Fruit fly (Drosophila melanogaster): ENCODE results near the gene CG8475.

The CG8475 gene

DNA sequence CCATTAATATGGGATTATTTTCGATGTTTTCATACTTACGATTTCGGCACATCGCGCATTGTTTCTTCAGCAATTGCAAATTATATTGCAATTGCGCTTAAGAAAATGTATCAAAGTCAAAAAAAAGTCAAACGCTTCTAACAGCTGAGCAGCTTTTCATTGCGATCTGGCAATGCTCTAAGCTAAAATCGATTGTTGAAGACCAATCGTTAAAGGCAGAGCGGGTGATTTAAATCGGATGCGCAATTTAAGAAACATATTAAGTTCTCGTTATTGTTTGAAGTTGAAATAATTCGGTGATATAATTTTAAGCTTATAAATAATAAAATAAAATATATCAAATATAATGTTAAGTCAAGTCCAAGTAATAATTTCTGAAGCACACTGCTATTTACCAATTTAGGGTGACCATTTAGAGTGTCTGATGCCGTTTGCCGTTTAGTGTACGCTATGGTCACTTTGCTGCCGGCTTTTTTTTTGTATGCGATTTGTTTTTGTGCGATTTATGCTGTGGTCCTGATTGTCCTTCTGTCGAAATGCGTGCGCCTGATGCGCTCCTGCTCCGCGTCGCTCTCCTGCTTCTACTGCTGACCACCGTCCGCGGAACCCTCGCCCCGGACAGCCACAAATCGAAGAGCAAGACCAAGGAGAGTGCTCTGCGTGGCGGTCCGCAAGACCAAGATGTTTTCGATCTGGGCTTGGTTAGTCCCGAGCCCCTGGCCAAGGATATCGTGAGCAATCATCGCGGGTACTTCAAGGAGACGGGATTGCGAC, at the start of gene CG8475, which contains the start of gene CG8460:
Gene CG8475 (minus strand): TSS at position 162 of the 774 bp plus-strand sequence.
Gene CG8460 (plus strand): TSS at position 437 of the 774 bp plus-strand sequence.
- no peak for TF ChIP-seq EcR (GFP tag; optimal IDR thresholded peaks at IDR 0.05)
- TF ChIP-seq psq (optimal IDR thresholded peaks at IDR 0.05), result no peak
- TF ChIP-seq CG8478 (optimal IDR thresholded peaks at IDR 0.05), result no peak
- TF ChIP-seq Dll (optimal IDR thresholded peaks at IDR 0.05), result no peak
- no peak for TF ChIP-seq usp (GFP tag; optimal IDR thresholded peaks at IDR 0.05)
- no peak for TF ChIP-seq pan (optimal IDR thresholded peaks at IDR 0.05)

DNA sequence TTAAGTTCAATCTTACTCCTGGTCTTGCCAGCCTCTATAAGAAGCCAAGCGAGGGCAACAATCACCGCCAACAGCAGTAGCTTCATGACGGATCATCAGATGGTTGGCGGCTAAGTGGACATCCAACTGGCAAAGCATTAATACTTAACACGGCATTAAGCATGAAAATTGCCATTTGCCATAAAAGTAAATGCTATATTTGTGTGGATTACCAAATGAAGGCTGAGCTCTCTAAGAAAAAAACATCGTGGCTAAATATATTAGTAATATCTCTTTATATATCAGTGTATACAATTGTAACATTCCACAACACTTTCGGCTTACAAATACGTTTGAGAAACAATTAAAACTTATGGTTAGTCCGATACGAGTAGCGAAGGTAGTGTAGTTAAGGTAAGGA, 47.2 kb upstream of the CG8475 start, which contains the start of gene CG43057:
Gene CG43057 (minus strand): TSS at position 101 of the 400 bp plus-strand sequence.
- TF ChIP-seq usp (GFP tag; optimal IDR thresholded peaks at IDR 0.05) (no peak), psq (optimal IDR thresholded peaks at IDR 0.05) (no peak), CG8478 (optimal IDR thresholded peaks at IDR 0.05) (no peak), EcR (GFP tag; optimal IDR thresholded peaks at IDR 0.05) (no peak), Dll (optimal IDR thresholded peaks at IDR 0.05) (no peak), pan (optimal IDR thresholded peaks at IDR 0.05) (no peak)

DNA sequence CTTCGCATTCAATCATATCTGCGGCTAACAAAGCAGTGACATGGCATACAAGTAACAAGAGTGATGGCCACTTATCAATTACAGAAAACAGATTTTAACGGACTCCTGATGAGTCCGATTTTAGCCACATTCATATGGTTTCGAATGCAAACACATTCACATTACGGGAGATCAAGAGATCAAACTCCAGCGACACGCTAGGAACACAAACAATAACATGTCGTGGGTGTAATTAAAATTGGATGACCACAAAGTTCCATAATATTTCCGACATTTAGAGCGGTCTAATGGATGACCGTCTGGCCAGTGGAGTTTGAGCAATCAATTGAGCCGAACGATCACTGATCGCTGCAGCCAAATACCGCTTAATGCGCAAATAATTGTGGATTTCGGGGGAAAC, 45.5 kb upstream of the CG8475 start, which contains the start of gene CG14277:
Gene CG14277 (plus strand): TSS at position 301 of the 400 bp plus-strand sequence.
- TF ChIP-seq Dll (optimal IDR thresholded peaks at IDR 0.05) (no peak), EcR (GFP tag; optimal IDR thresholded peaks at IDR 0.05) (no peak), pan (optimal IDR thresholded peaks at IDR 0.05) (no peak)

DNA sequence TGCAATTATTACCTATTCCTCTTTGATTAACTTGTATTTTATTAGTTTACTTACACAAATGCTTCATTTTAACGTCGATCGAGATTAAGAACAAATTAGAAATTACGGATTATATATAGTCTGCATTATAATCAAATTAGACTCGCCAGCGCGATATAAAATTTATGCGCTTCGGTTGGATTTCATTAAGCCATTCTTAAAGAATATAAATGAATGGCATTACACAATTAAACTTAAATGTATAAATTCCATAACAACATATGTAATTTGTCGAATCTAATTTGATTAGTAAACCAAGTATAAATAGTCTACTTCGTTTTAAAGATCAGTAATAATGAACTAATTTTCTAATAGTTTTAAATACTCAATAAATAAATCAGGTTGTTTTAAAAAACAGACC, 45.0 kb upstream of the CG8475 start, which contains the start of gene Spn28F:
Gene Spn28F (minus strand): TSS at position 101 of the 400 bp plus-strand sequence.
- no peak for TF ChIP-seq psq (optimal IDR thresholded peaks at IDR 0.05)
- no peak for TF ChIP-seq CG8478 (optimal IDR thresholded peaks at IDR 0.05)

DNA sequence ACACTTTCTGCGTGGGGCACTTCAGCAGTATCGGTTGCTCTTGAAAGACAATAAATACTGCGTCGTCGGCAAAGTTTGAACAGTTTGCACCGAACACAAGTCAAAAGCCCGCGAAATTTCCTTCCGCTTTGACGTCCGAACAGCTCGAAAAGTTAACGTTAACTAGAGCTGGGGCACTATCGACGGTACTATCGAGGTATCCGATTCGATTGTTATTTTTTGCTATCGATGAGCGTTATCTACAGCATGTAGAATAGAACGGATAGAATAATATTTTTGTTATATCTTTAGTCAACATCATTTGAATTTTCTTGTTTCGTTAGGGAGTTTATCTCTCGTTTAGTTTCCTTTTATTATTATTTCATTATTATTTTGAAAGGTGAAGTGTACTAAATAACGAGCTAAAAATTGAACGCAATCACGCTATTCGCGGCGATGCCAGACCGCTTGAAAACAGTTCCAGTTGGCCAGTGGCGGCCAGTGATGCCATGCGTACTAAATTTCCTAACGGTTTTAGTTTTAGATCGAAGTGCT, 43.1 kb upstream of the CG8475 start, which contains the start of gene Pvr:
Gene Pvr (minus strand): TSS at position 167 of the 534 bp plus-strand sequence.
- TF ChIP-seq Dll (optimal IDR thresholded peaks at IDR 0.05) (no peak), CG8478 (optimal IDR thresholded peaks at IDR 0.05) (no peak), usp (GFP tag; optimal IDR thresholded peaks at IDR 0.05) (no peak), EcR (GFP tag; optimal IDR thresholded peaks at IDR 0.05) (no peak), pan (optimal IDR thresholded peaks at IDR 0.05) (no peak), psq (optimal IDR thresholded peaks at IDR 0.05) (no peak)

DNA sequence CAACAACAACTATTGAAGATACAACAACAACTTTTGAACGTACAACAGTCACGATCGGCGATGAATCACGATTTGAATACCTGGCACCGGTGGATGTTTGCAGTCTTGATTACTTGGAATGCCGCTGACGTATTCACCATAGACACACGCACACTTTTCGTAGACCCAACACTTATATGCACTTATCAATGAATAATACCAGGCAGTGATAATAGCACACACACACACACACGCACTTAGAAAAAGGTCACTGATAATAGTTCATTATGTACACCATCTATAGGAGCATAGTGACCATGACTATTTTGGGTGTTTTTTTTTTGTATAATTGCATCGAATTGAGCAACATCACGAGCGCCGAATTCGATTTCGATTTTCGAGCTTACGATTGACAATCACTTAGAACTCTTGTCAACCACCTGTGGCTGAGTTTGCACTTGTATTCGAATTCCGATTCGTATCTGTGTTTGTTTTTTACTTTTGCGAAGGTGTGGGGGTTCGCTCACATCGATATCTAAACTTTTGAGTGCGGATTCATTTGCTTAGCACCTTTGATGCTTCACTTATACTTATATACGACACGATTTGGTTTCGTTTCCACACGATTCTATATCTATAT, 42.4 kb upstream of the CG8475 start:
- no peak for TF ChIP-seq Dll (optimal IDR thresholded peaks at IDR 0.05)
- no peak for TF ChIP-seq usp (GFP tag; optimal IDR thresholded peaks at IDR 0.05)
- no peak for TF ChIP-seq psq (optimal IDR thresholded peaks at IDR 0.05)
- TF ChIP-seq CG8478 (optimal IDR thresholded peaks at IDR 0.05), result no peak
- TF ChIP-seq pan (optimal IDR thresholded peaks at IDR 0.05), result no peak
- TF ChIP-seq EcR (GFP tag; optimal IDR thresholded peaks at IDR 0.05), result no peak

DNA sequence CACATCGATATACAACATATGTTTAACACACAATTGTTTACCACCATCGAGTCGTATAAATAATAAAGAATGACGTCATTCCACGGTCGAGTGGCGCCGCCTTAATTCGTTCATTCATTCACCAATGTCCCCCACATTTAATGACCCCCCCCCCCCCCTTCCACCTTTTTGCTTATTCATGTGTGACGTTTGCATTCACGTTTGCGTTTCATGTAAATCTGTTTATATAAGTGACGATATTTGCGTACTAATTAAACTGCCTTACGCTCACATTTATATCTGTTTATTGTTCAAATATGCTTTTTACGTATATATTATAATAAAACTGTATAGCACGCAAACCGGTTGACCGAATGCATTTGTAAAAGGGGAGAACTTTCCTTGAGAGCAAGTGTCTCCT, 36.9 kb upstream of the CG8475 start:
- TF ChIP-seq usp (GFP tag; optimal IDR thresholded peaks at IDR 0.05) (no peak), pan (optimal IDR thresholded peaks at IDR 0.05) (no peak), CG8478 (optimal IDR thresholded peaks at IDR 0.05) (no peak), Dll (optimal IDR thresholded peaks at IDR 0.05) (no peak), psq (optimal IDR thresholded peaks at IDR 0.05) (no peak), EcR (GFP tag; optimal IDR thresholded peaks at IDR 0.05) (no peak)

DNA sequence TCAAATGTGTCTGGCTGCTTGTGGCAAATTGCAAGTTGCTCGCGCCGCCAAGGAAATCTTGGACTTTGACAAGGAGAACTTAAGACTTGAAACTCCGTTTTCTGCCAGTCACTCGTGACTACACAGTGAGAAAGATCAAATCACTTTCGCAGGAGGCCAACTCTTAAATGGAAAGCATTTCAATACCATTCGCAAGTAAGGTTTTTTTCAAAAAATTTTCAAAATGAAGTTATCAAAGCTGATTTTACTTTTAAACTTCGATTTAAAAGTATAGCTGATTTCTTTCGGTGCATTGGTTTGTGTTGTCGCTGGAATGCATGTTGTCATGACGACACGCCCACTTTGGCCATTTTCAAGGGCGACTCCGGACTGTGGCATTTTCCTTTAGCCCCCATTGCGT, 35.7 kb upstream of the CG8475 start:
- TF ChIP-seq Dll (optimal IDR thresholded peaks at IDR 0.05) (no peak), usp (GFP tag; optimal IDR thresholded peaks at IDR 0.05) (no peak), psq (optimal IDR thresholded peaks at IDR 0.05) (no peak), CG8478 (optimal IDR thresholded peaks at IDR 0.05) (no peak), pan (optimal IDR thresholded peaks at IDR 0.05) (no peak), EcR (GFP tag; optimal IDR thresholded peaks at IDR 0.05) (no peak)

DNA sequence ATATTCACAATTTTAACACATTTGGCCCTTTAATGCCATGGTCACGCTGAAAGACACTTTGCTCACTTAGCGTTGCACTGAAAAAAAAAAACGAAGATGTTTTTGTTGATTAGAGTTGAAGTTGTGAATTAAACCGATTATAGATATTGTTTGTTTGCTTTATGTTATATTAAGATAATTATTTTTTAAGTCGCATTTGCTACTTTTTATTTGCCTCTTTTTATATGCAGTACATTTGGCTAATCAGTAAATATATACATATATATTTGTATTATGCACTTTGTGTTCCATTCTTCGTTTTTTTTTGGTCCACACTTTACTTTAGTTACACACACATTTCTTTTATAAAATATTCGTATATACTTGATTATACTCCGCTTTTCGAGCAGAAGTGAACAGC, 33.5 kb upstream of the CG8475 start:
- no peak for TF ChIP-seq pan (optimal IDR thresholded peaks at IDR 0.05)
- no peak for TF ChIP-seq CG8478 (optimal IDR thresholded peaks at IDR 0.05)
- no peak for TF ChIP-seq Dll (optimal IDR thresholded peaks at IDR 0.05)
- no peak for TF ChIP-seq usp (GFP tag; optimal IDR thresholded peaks at IDR 0.05)
- no peak for TF ChIP-seq psq (optimal IDR thresholded peaks at IDR 0.05)
- TF ChIP-seq EcR (GFP tag; optimal IDR thresholded peaks at IDR 0.05), result no peak

DNA sequence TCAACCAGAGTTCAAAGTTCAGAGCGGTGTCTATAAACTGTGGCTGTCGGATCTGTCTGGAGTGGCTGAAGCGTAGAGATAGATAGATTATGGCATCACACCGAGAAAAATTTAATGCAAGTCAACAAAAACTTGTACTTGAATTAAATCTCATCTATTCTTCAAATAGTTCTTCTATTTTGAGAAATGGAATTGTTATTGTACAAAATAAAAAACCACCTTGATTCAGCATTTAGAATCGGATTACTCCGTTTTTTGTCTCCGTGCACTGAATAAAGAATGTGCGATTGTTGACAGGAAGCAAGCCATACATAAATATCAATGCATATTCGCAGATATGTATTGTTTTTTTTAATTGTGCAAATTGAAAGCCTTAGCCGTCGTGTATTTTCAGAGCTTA, 32.9 kb upstream of the CG8475 start:
- TF ChIP-seq pan (optimal IDR thresholded peaks at IDR 0.05) (peak; percentile 10), Dll (optimal IDR thresholded peaks at IDR 0.05) (no peak)

DNA sequence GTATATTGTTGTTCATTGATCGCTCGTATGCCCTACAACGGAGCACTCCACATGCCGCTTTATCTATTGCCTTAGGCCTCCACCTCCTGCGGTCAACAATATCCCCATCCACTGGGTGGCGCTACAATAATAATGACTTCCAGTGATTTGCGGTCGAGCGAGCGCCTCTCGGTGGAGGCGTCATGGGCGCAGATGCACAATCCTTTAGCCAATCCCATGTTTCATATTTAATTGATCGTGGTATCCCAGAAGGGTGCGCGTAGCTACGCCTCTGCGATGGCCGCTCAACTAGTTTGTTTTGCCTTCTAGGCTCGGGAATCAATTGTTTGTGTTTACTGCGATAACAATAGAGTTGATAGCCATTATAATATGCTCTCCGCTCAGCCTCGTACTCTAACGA, 32.4 kb upstream of the CG8475 start:
- TF ChIP-seq CG8478 (optimal IDR thresholded peaks at IDR 0.05), result no peak
- no peak for TF ChIP-seq pan (optimal IDR thresholded peaks at IDR 0.05)
- TF ChIP-seq psq (optimal IDR thresholded peaks at IDR 0.05), result no peak
- TF ChIP-seq EcR (GFP tag; optimal IDR thresholded peaks at IDR 0.05), result no peak
- TF ChIP-seq Dll (optimal IDR thresholded peaks at IDR 0.05), result no peak
- TF ChIP-seq usp (GFP tag; optimal IDR thresholded peaks at IDR 0.05), result no peak

DNA sequence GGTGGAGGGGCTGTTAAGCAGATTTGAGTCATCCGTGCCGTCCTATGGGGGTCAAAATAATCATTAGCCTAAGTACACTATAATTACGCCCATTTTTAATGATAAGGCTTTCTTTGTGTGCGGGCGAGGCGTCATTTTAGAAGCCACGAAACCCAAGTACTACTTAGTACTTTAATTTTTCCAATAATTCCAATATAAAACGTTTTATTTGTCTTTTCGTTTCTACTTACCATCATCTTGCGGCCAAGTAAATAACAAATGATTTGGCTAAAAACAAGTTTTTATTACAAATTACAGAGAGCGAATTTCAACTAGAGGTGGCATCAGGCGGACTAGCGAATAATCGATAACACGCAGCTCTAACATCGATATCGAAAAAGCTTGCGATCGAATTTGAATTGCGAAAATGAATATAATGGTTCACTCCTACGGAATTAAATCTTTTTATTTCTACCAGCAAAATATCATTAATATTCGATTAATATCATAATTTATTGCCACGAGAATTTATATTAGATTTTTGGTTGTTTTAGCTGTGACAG, 23.7 kb upstream of the CG8475 start, which contains the start of gene Snx6:
Gene Snx6 (minus strand): TSS at position 349 of the 542 bp plus-strand sequence.
- no peak for TF ChIP-seq pan (optimal IDR thresholded peaks at IDR 0.05)
- no peak for TF ChIP-seq EcR (GFP tag; optimal IDR thresholded peaks at IDR 0.05)
- TF ChIP-seq Dll (optimal IDR thresholded peaks at IDR 0.05), result no peak
- no peak for TF ChIP-seq usp (GFP tag; optimal IDR thresholded peaks at IDR 0.05)
- TF ChIP-seq CG8478 (optimal IDR thresholded peaks at IDR 0.05), result no peak
- TF ChIP-seq psq (optimal IDR thresholded peaks at IDR 0.05), result no peak

Measured in whole organism.